Worm (Caenorhabditis elegans): ENCODE data around the gene ift-43.
A peak's percentile ranks its signal among the peaks of the same experiment; 100 is the strongest.

DNA sequence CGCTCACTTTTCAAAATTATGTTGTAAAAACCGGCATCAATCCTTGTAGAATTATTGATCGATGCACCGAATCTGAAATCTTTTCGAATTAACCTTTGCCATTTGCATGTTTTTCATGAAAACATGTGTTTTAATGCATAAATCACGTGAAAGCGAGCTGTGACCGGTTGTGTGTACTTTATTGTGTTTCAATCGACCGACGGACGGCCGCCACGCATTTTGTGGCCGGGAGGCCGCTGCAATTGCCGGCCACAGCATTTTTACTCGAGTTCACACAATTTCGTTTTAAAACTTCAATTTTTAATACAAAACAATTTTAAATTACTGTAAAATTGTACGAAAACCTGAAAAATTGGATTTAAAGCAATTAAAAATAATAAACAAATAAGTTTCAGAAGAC lies 28.4 kb upstream of the ift-43 start, which contains the start of gene C25H3.11:
- peak; percentile 8 for TF ChIP-seq M03D4.4 (tag; optimal IDR thresholded peaks at IDR 0.05)
- TF ChIP-seq ces-1 (GFP tag; optimal IDR thresholded peaks at IDR 0.05), result no peak
- TF ChIP-seq unc-39 (tag; optimal IDR thresholded peaks at IDR 0.05), result no peak
- no peak for TF ChIP-seq nhr-12 (tag; optimal IDR thresholded peaks at IDR 0.05)
- TF ChIP-seq nhr-28 (tag; optimal IDR thresholded peaks at IDR 0.05), result no peak
- no peak for TF ChIP-seq nhr-237 (tag; optimal IDR thresholded peaks at IDR 0.05)
- no peak for TF ChIP-seq elt-1 (tag; optimal IDR thresholded peaks at IDR 0.05; ENCODE audit: borderline replicate concordance, insufficient read depth)
- TF ChIP-seq snpc-4 (tag; optimal IDR thresholded peaks at IDR 0.05), result no peak
- TF ChIP-seq unc-62 (GFP tag; optimal IDR thresholded peaks at IDR 0.05), result no peak
- TF ChIP-seq lin-32 (GFP tag; optimal IDR thresholded peaks at IDR 0.05), result no peak
- no peak for TF ChIP-seq lsy-2 (tag; optimal IDR thresholded peaks at IDR 0.05)

Data from whole organism, mixed stage, embryonic.